Worm (Caenorhabditis elegans) whole organism, L1 larva: ENCODE results near the gene phf-30.
A peak's percentile ranks its signal among the peaks of the same experiment; 100 is the strongest.

Experiments
- C04F5.9 ChIP-seq: sonication (generic microtip); optimal IDR thresholded peaks from 2 replicates; lab custom pipeline; 2016; ENCODE audit warnings: missing genetic modification characterization, missing compliant biosample characterization
- C16A3.4 ChIP-seq: fragments of 150-350 bp; optimal IDR thresholded peaks from 2 replicates; lab custom pipeline; 2014; ENCODE audit warnings: missing biosample characterization, missing genetic modification characterization
- C34B4.2 ChIP-seq: sonication (generic microtip); optimal IDR thresholded peaks from 2 replicates; lab custom pipeline; 2017; ENCODE audit warnings: mild to moderate bottlenecking, missing genetic modification characterization, missing compliant biosample characterization
- alr-1 ChIP-seq: fragments of 200-800 bp; sonication (Bioruptor generic); optimal IDR thresholded peaks from 2 replicates; lab custom pipeline; 2018; ENCODE audit warnings: borderline replicate concordance, mild to moderate bottlenecking, missing genetic modification characterization, missing compliant biosample characterization
- ama-1 ChIP-seq: fragments of 150-350 bp; optimal IDR thresholded peaks from 2 replicates; lab custom pipeline; 2014
- ceh-63 ChIP-seq: fragments of 200-800 bp; sonication (Bioruptor generic); optimal IDR thresholded peaks from 2 replicates; lab custom pipeline; 2018; ENCODE audit warnings: mild to moderate bottlenecking, missing genetic modification characterization, missing compliant biosample characterization
- ces-1 ChIP-seq: fragments of 150-350 bp; optimal IDR thresholded peaks from 2 replicates; lab custom pipeline; 2014; ENCODE audit warnings: missing biosample characterization, missing genetic modification reagents, missing genetic modification characterization
- dsc-1 ChIP-seq: sonication (generic microtip); optimal IDR thresholded peaks from 2 replicates; lab custom pipeline; 2016; ENCODE audit warnings: mild to moderate bottlenecking, missing genetic modification characterization, missing compliant biosample characterization
- efl-1 ChIP-seq, 4 experiments: fragments of 150-350 bp; optimal IDR thresholded peaks in 3 of 4; peaks in 1 of 4; 1 replicate in 1 of 4; 2 replicates in 3 of 4; lab custom pipeline; 2014; ENCODE audit warnings: missing biosample characterization in 2 of 4, missing genetic modification characterization in 2 of 4, missing genetic modification reagents in 2 of 4
- elt-2 ChIP-seq: sonication (generic microtip); optimal IDR thresholded peaks from 2 replicates; lab custom pipeline; 2016; ENCODE audit warnings: missing genetic modification characterization, mild to moderate bottlenecking, inconsistent platforms, missing compliant biosample characterization, missing genetic modification reagents
- elt-3 ChIP-seq, 6 experiments: fragments of 150-350 bp in 1 of 6; sonication (generic microtip); optimal IDR thresholded peaks; 2 replicates each; lab custom pipeline; 2017 to 2018; ENCODE audit warnings: missing biosample characterization in 6 of 6, missing genetic modification characterization in 6 of 6, inconsistent platforms in 1 of 6
- fkh-4 ChIP-seq: sonication (generic microtip); optimal IDR thresholded peaks from 2 replicates; lab custom pipeline; 2016; ENCODE audit warnings: missing compliant biosample characterization, missing genetic modification characterization, borderline replicate concordance
- grh-1 ChIP-seq: fragments of 200-800 bp; sonication (Bioruptor generic); IDR thresholded peaks from 2 replicates; pipeline ENCODE4 v1.3.6; 2022; ENCODE audit warnings: missing genetic modification reagents, missing genetic modification characterization, missing compliant biosample characterization
- hlh-4 ChIP-seq: sonication (generic microtip); optimal IDR thresholded peaks from 2 replicates; lab custom pipeline; 2016; ENCODE audit warnings: mild to moderate bottlenecking, missing genetic modification characterization, missing compliant biosample characterization
- hpl-2 ChIP-seq: fragments of 150-350 bp; optimal IDR thresholded peaks from 2 replicates; lab custom pipeline; 2014; ENCODE audit warnings: missing biosample characterization, missing genetic modification reagents, missing genetic modification characterization
- isw-1 ChIP-seq: fragments of 200-800 bp; sonication (Bioruptor generic); IDR thresholded peaks from 2 replicates; pipeline ENCODE4 v1.3.6; 2022; ENCODE audit warnings: missing genetic modification characterization, missing compliant biosample characterization
- lin-35 ChIP-seq, 2 experiments: fragments of 150-350 bp; optimal IDR thresholded peaks; 2 replicates each; lab custom pipeline; 2014; ENCODE audit warnings: missing biosample characterization in 2 of 2, missing genetic modification characterization in 2 of 2, missing genetic modification reagents in 2 of 2
- lir-3 ChIP-seq: sonication (generic microtip); optimal IDR thresholded peaks from 2 replicates; lab custom pipeline; 2016; ENCODE audit warnings: mild to moderate bottlenecking, missing genetic modification characterization, moderate library complexity, missing compliant biosample characterization; ENCODE audit not compliant: poor library complexity
- mab-9 ChIP-seq: fragments of 200-800 bp; sonication (Bioruptor generic); IDR thresholded peaks from 2 replicates; pipeline ENCODE4 v1.3.6; 2022; ENCODE audit warnings: missing genetic modification reagents, missing genetic modification characterization, missing compliant biosample characterization
- nhr-47 ChIP-seq: sonication (generic microtip); optimal IDR thresholded peaks from 2 replicates; lab custom pipeline; 2016; ENCODE audit warnings: mild to moderate bottlenecking, missing genetic modification characterization, moderate library complexity, missing compliant biosample characterization
- nhr-85 ChIP-seq: sonication (generic microtip); peaks from one replicate; lab custom pipeline; 2016; ENCODE audit warnings: missing genetic modification characterization, inconsistent platforms, missing compliant biosample characterization
- nhr-90 ChIP-seq: sonication (generic microtip); optimal IDR thresholded peaks from 2 replicates; lab custom pipeline; 2016; ENCODE audit warnings: mild to moderate bottlenecking, missing genetic modification characterization, missing compliant biosample characterization; ENCODE audit not compliant: poor library complexity
- pax-3 ChIP-seq: fragments of 200-800 bp; sonication (Bioruptor generic); optimal IDR thresholded peaks from 2 replicates; lab custom pipeline; 2018; ENCODE audit warnings: mild to moderate bottlenecking, missing genetic modification characterization, moderate library complexity, missing compliant biosample characterization
- snu-23 ChIP-seq: sonication (generic microtip); optimal IDR thresholded peaks from 2 replicates; lab custom pipeline; 2016; ENCODE audit warnings: missing genetic modification characterization, missing compliant biosample characterization
- sptf-1 ChIP-seq: fragments of 150-350 bp; optimal IDR thresholded peaks from 2 replicates; lab custom pipeline; 2014; ENCODE audit warnings: missing biosample characterization, missing genetic modification characterization
- swsn-7 ChIP-seq: sonication (generic microtip); optimal IDR thresholded peaks from 2 replicates; lab custom pipeline; 2016; ENCODE audit warnings: missing genetic modification characterization, missing compliant biosample characterization
- unc-130 ChIP-seq: fragments of 150-350 bp; optimal IDR thresholded peaks from 2 replicates; lab custom pipeline; 2017; ENCODE audit warnings: missing biosample characterization, missing genetic modification characterization, inconsistent platforms
- unc-30 ChIP-seq: sonication (generic microtip); optimal IDR thresholded peaks from 2 replicates; lab custom pipeline; 2017; ENCODE audit warnings: missing biosample characterization, missing genetic modification characterization
- unc-86 ChIP-seq: sonication (generic microtip); optimal IDR thresholded peaks from 2 replicates; lab custom pipeline; 2016; ENCODE audit warnings: missing genetic modification characterization, missing compliant biosample characterization
- vab-15 ChIP-seq: sonication (generic microtip); optimal IDR thresholded peaks from 2 replicates; lab custom pipeline; 2017; ENCODE audit warnings: missing genotype, mild to moderate bottlenecking, missing genetic modification characterization, missing compliant biosample characterization
- xbp-1 ChIP-seq: sonication (generic microtip); optimal IDR thresholded peaks from 2 replicates; lab custom pipeline; 2016; ENCODE audit warnings: missing genetic modification characterization, missing compliant biosample characterization
- ztf-11 ChIP-seq, 2 experiments: sonication (generic microtip); optimal IDR thresholded peaks; 2 replicates each; lab custom pipeline; 2016 to 2017; ENCODE audit warnings: missing genetic modification characterization in 2 of 2, missing biosample characterization in 1 of 2, missing compliant biosample characterization in 1 of 2
- ztf-4 ChIP-seq: fragments of 150-350 bp; optimal IDR thresholded peaks from 2 replicates; lab custom pipeline; 2014; ENCODE audit warnings: missing biosample characterization, missing genetic modification characterization

Gene phf-30

ce11 chrV:8465386-8465785 lies 3.5 kb upstream of the phf-30 start, which contains the start of gene mrps-2:
TSS of gene mrps-2 (plus strand) at chrV:8465686.
- TF ChIP-seq xbp-1 (tag; lab: Kevin White, UChicago) (no peak), nhr-85 (tag; lab: Kevin White, UChicago) (peak; percentile 29), elt-3 (tag; optimal IDR thresholded peaks at IDR 0.05; lab: Kevin White, UChicago) (no peak)
- TF ChIP-seq, all 84 proteins: peak for 1

ce11 chrV:8467031-8467430 lies 1.8 kb upstream of the phf-30 start, which contains the start of gene mrpl-4:
TSS of gene mrpl-4 (plus strand) at chrV:8467265.
- no peak for TF ChIP-seq alr-1 (tag; lab: Kevin White, UChicago)
- no peak for TF ChIP-seq efl-1 (optimal IDR thresholded peaks at IDR 0.05; lab: Kevin White, UChicago)
- peak in 1 of 2 experiments; percentile 7 for TF ChIP-seq efl-1 (GFP tag; optimal IDR thresholded peaks at IDR 0.05 in 1 of 2; lab: Kevin White, UChicago)
- no peak for TF ChIP-seq lin-35 (GFP tag; optimal IDR thresholded peaks at IDR 0.05; lab: Kevin White, UChicago)
- TF ChIP-seq grh-1 (GFP tag; lab: Robert Waterston, UW): no peak
- TF ChIP-seq unc-30 (tag; lab: Kevin White, UChicago): no peak

- TF ChIP-seq pax-3 (no peak), nhr-90 (tag; lab: Kevin White, UChicago) (no peak), elt-3 (tag; optimal IDR thresholded peaks at IDR 0.05; lab: Kevin White, UChicago) (no peak), ama-1 (lab: Kevin White, UChicago) (no peak), fkh-4 (peak; percentile 72), snu-23 (GFP tag; lab: Kevin White, UChicago) (no peak), hpl-2 (no peak), ceh-63 (no peak), isw-1 (no peak), unc-86 (tag; lab: Kevin White, UChicago) (no peak), C04F5.9 (tag; lab: Kevin White, UChicago) (no peak), alr-1 (tag; lab: Kevin White, UChicago) (no peak), mab-9 (no peak), efl-1 (optimal IDR thresholded peaks at IDR 0.05; lab: Kevin White, UChicago) (no peak), efl-1 (GFP tag; optimal IDR thresholded peaks at IDR 0.05 in 1 of 2; lab: Kevin White, UChicago) (peak in 1 of 2 experiments; percentile 37), dsc-1 (tag; lab: Kevin White, UChicago) (peak; percentile 92), ces-1 (GFP tag; lab: Kevin White, UChicago) (no peak), lir-3 (no peak)
Measured at ce11 chrV:8470906-8471305, 2.1 kb downstream of the phf-30 start, which contains the start of gene gplb-1. TSS of gene gplb-1 (minus strand) at chrV:8471242.

- no peak for TF ChIP-seq C16A3.4 (tag; lab: Kevin White, UChicago)
- TF ChIP-seq xbp-1 (tag; lab: Kevin White, UChicago): no peak
- no peak for TF ChIP-seq ztf-4 (tag; lab: Kevin White, UChicago)
- no peak for TF ChIP-seq hlh-4 (tag; lab: Kevin White, UChicago)
- TF ChIP-seq ztf-11 (tag; optimal IDR thresholded peaks at IDR 0.05; lab: Kevin White, UChicago): no peak
- TF ChIP-seq C34B4.2 (tag; lab: Kevin White, UChicago): no peak
- TF ChIP-seq nhr-47 (tag; lab: Kevin White, UChicago): no peak
- TF ChIP-seq elt-2 (tag; lab: Kevin White, UChicago): no peak
- no peak for TF ChIP-seq swsn-7
- TF ChIP-seq sptf-1 (tag; lab: Kevin White, UChicago): no peak
- TF ChIP-seq vab-15 (tag; lab: Kevin White, UChicago): no peak
- TF ChIP-seq unc-130 (tag; lab: Kevin White, UChicago): no peak
Measured at ce11 chrV:8481274-8481673, 12.4 kb downstream of the phf-30 start.
